Fruit fly (Drosophila melanogaster): ENCODE measurements around the gene COX7AL2.

DNA sequence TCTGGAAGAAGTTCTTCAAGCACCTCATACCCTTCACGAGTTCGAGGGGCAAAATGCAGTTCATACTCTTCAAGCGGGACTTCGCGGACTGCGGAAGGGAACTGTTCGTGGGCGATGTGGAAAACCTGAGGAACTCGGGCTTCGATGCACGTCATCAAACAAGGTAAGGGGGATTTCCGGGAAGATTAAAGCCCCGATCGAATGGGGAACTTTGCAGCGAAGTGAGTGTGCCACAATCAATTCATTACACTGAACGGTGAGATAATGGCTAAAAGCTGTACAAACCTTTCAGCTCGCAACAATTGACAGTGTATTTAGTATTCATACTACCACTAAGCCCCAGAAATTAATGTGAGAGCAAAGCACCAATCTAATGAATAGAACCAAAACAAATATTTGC lies 45.1 kb upstream of the COX7AL2 start:
- TF ChIP-seq CG9948 (tag; optimal IDR thresholded peaks at IDR 0.05), result no peak
- TF ChIP-seq Ets98B (GFP tag; IDR thresholded peaks at IDR 0.05), result no peak
- TF ChIP-seq CG34367 (tag; optimal IDR thresholded peaks at IDR 0.05), result no peak

Measured in whole organism, pupa.